Fruit fly (Drosophila melanogaster): ENCODE data around the gene CG33777.

CG33777 gene

dm6 chr3L:4546650-4547049 is 8.4 kb downstream of the CG33777 start (continued):
- TF ChIP-seq cg (GFP tag; optimal IDR thresholded peaks at IDR 0.05): no peak
- peak in 1 of 2 experiments; percentile 25 for TF ChIP-seq Hr78 (GFP tag; optimal IDR thresholded peaks at IDR 0.05)
- TF ChIP-seq tin (GFP tag; optimal IDR thresholded peaks at IDR 0.05): peak; percentile 62
- no peak for TF ChIP-seq tna (GFP tag; IDR thresholded peaks at IDR 0.05; ENCODE audit: partially characterized antibody)
- peak; percentile 2 for TF ChIP-seq CG11723 (GFP tag; optimal IDR thresholded peaks at IDR 0.05)
- TF ChIP-seq CG7372 (GFP tag; IDR thresholded peaks at IDR 0.05): no peak
- TF ChIP-seq h (optimal IDR thresholded peaks at IDR 0.05): no peak
- peak; percentile 56 for TF ChIP-seq Sox100B (GFP tag; optimal IDR thresholded peaks at IDR 0.05)
- TF ChIP-seq MTF-1 (GFP tag; optimal IDR thresholded peaks at IDR 0.05; ENCODE audit: borderline replicate concordance): peak; percentile 39
- TF ChIP-seq nom (GFP tag; optimal IDR thresholded peaks at IDR 0.05): peak; percentile 64
- peak; percentile 54; the same call in 1 of the 2 replicates for TF ChIP-seq CG8765 (GFP tag; IDR thresholded peaks at IDR 0.05)
- TF ChIP-seq Mad (GFP tag; optimal IDR thresholded peaks at IDR 0.05): peak; percentile 32
- TF ChIP-seq Ssrp (tag; optimal IDR thresholded peaks at IDR 0.05): peak; percentile 65
- peak; percentile 86 for TF ChIP-seq ara (GFP tag; IDR thresholded peaks at IDR 0.05)
- TF ChIP-seq unc-4 (GFP tag; IDR thresholded peaks at IDR 0.05; ENCODE audit: partially characterized antibody): no peak
- TF ChIP-seq CG3838 (GFP tag; optimal IDR thresholded peaks at IDR 0.05): peak; percentile 3
- no peak for TF ChIP-seq CG6765 (GFP tag; optimal IDR thresholded peaks at IDR 0.05)
- TF ChIP-seq ro (GFP tag; IDR thresholded peaks at IDR 0.05): no peak
- TF ChIP-seq exex (tag; optimal IDR thresholded peaks at IDR 0.05): no peak
- TF ChIP-seq ap (GFP tag; IDR thresholded peaks at IDR 0.05): no peak
- TF ChIP-seq nau (GFP tag; optimal IDR thresholded peaks at IDR 0.05): peak; percentile 17
- TF ChIP-seq CG11696 (GFP tag; IDR thresholded peaks at IDR 0.05): 0 out of 2 replicates have a peak, but pooled peaks have one; percentile 25
- peak; percentile 93 for TF ChIP-seq Xrp1 (GFP tag; IDR thresholded peaks at IDR 0.05)
- TF ChIP-seq CG14710 (tag; optimal IDR thresholded peaks at IDR 0.05): peak; percentile 90
- TF ChIP-seq CG2889 (GFP tag; IDR thresholded peaks at IDR 0.05): no peak
- peak; percentile 40; the same call in 1 of the 2 replicates for TF ChIP-seq E2f2 (GFP tag; IDR thresholded peaks at IDR 0.05)
- no peak for TF ChIP-seq Antp (GFP tag; optimal IDR thresholded peaks at IDR 0.05)
- no peak; the same call in 1 of the 2 replicates for TF ChIP-seq sob (GFP tag; IDR thresholded peaks at IDR 0.05)
- no peak for TF ChIP-seq HLHmδ (GFP tag; optimal IDR thresholded peaks at IDR 0.05)
- no peak for TF ChIP-seq CG8478 (optimal IDR thresholded peaks at IDR 0.05)
- TF ChIP-seq z (GFP tag; IDR thresholded peaks at IDR 0.05): no peak
- peak; percentile 50 for TF ChIP-seq CG3065 (GFP tag; optimal IDR thresholded peaks at IDR 0.05)
- TF ChIP-seq lilli (GFP tag; optimal IDR thresholded peaks at IDR 0.05): peak; percentile 29
- TF ChIP-seq Hr3 (GFP tag; optimal IDR thresholded peaks at IDR 0.05): peak; percentile 47
- no peak for TF ChIP-seq disco-r (GFP tag; optimal IDR thresholded peaks at IDR 0.05)
- peak; percentile 3 for TF ChIP-seq cwo (GFP tag; optimal IDR thresholded peaks at IDR 0.05)
- peak; percentile 82 to 83 for TF ChIP-seq bsh (GFP tag; optimal IDR thresholded peaks at IDR 0.05)
- peak; percentile 33 for TF ChIP-seq Abd-B (GFP tag; optimal IDR thresholded peaks at IDR 0.05)
- TF ChIP-seq crc (GFP tag; optimal IDR thresholded peaks at IDR 0.05): no peak
- no peak for TF ChIP-seq B-H2 (GFP tag; optimal IDR thresholded peaks at IDR 0.05)
- TF ChIP-seq dpn (GFP tag; optimal IDR thresholded peaks at IDR 0.05): peak; percentile 25 to 33
- peak; percentile 54 for TF ChIP-seq CG30403 (GFP tag; optimal IDR thresholded peaks at IDR 0.05)
- peak; percentile 50 for TF ChIP-seq chn (GFP tag; optimal IDR thresholded peaks at IDR 0.05)
- TF ChIP-seq Bteb2 (GFP tag; optimal IDR thresholded peaks at IDR 0.05): no peak
- TF ChIP-seq dmrt11E (tag; optimal IDR thresholded peaks at IDR 0.05): peak; percentile 94
- peak; percentile 50; the same call in 1 of the 3 replicates for TF ChIP-seq ken (GFP tag; IDR thresholded peaks at IDR 0.05)
- TF ChIP-seq ash1 (GFP tag; optimal IDR thresholded peaks at IDR 0.05): no peak
- TF ChIP-seq lbe (GFP tag; optimal IDR thresholded peaks at IDR 0.05): peak; percentile 30
- TF ChIP-seq Jarid2 (GFP tag; optimal IDR thresholded peaks at IDR 0.05): peak; percentile 16
- peak; percentile 87 for TF ChIP-seq zf30C (GFP tag; optimal IDR thresholded peaks at IDR 0.05)
- peak; percentile 54 for TF ChIP-seq CG1529 (GFP tag; optimal IDR thresholded peaks at IDR 0.05)

All from whole organism, embryonic.